Fruit fly (Drosophila melanogaster) whole organism, embryonic: ENCODE measurements around the gene brat.

Experiments used
- Abd-B ChIP-seq: fragments of 200-800 bp; sonication (Bioruptor generic); optimal IDR thresholded peaks from 2 replicates; lab custom pipeline; 2018; ENCODE audit warnings: missing biosample characterization, mild to moderate bottlenecking, missing genetic modification characterization, moderate library complexity
- Ada2b ChIP-seq: fragments of 200-800 bp; sonication (Bioruptor generic); IDR thresholded peaks from 2 replicates; pipeline ENCODE4 v1.3.6; 2022; ENCODE audit warnings: missing biosample characterization, missing genetic modification characterization
- Bgb ChIP-seq: fragments of 200-800 bp; sonication (Bioruptor generic); IDR thresholded peaks from 2 replicates; pipeline ENCODE4 v1.3.6; 2022; ENCODE audit warnings: missing biosample characterization, missing genetic modification characterization; ENCODE audit not compliant: partially characterized antibody
- Blimp-1 ChIP-seq: fragments of 200-800 bp; sonication (Bioruptor generic); optimal IDR thresholded peaks from 3 replicates; lab custom pipeline; 2018; ENCODE audit warnings: missing biosample characterization, missing genetic modification characterization, mild to moderate bottlenecking, moderate library complexity, missing genetic modification reagents
- Bteb2 ChIP-seq: fragments of 200-800 bp; sonication (Bioruptor generic); optimal IDR thresholded peaks from 2 replicates; lab custom pipeline; 2016; ENCODE audit warnings: missing biosample characterization, missing genetic modification characterization
- CG10274 ChIP-seq: fragments of 200-800 bp; sonication (Bioruptor generic); optimal IDR thresholded peaks from 3 replicates; lab custom pipeline; 2017; ENCODE audit warnings: missing biosample characterization, mild to moderate bottlenecking, missing genetic modification characterization
- CG11085 ChIP-seq: fragments of 200-800 bp; sonication (Bioruptor generic); IDR thresholded peaks from 2 replicates; pipeline ENCODE4 v1.3.6; 2022; ENCODE audit warnings: missing biosample characterization, missing genetic modification characterization
- CG12071 ChIP-seq: fragments of 200-800 bp; sonication (Bioruptor generic); optimal IDR thresholded peaks from 3 replicates; lab custom pipeline; 2018; ENCODE audit warnings: missing biosample characterization, mild to moderate bottlenecking, missing genetic modification characterization
- CG1233 ChIP-seq: fragments of 200-800 bp; sonication (Bioruptor generic); optimal IDR thresholded peaks from 4 replicates; lab custom pipeline; 2018; ENCODE audit warnings: missing biosample characterization, mild to moderate bottlenecking, missing genetic modification characterization
- CG12391 ChIP-seq: fragments of 200-800 bp; sonication (Bioruptor generic); optimal IDR thresholded peaks from 3 replicates; lab custom pipeline; 2018; ENCODE audit warnings: missing biosample characterization, mild to moderate bottlenecking, missing genetic modification characterization, moderate library complexity
- CG13287 ChIP-seq: fragments of 200-800 bp; sonication (Bioruptor generic); IDR thresholded peaks from 2 replicates; pipeline ENCODE4 v1.3.6; 2022; ENCODE audit warnings: missing biosample characterization, missing genetic modification characterization; ENCODE audit not compliant: partially characterized antibody
- CG13296 ChIP-seq: fragments of 200-800 bp; sonication (Bioruptor generic); optimal IDR thresholded peaks from 3 replicates; lab custom pipeline; 2018; ENCODE audit warnings: missing biosample characterization, mild to moderate bottlenecking, missing genetic modification characterization
- CG15011 ChIP-seq: fragments of 200-800 bp; sonication (Bioruptor generic); optimal IDR thresholded peaks from 3 replicates; lab custom pipeline; 2018; ENCODE audit warnings: missing biosample characterization, mild to moderate bottlenecking, missing genetic modification characterization
- CG16779 ChIP-seq: fragments of 200-800 bp; sonication (Bioruptor generic); IDR thresholded peaks from 2 replicates; pipeline ENCODE4 v1.3.6; 2022; ENCODE audit warnings: missing biosample characterization, missing genetic modification characterization
- CG17186 ChIP-seq: fragments of 200-800 bp; sonication (Bioruptor generic); optimal IDR thresholded peaks from 3 replicates; lab custom pipeline; 2017; ENCODE audit warnings: missing biosample characterization, missing genetic modification reagents, missing genetic modification characterization
- CG17912 ChIP-seq: fragments of 200-800 bp; sonication (Bioruptor generic); optimal IDR thresholded peaks from 2 replicates; lab custom pipeline; 2018; ENCODE audit warnings: missing biosample characterization, mild to moderate bottlenecking, missing genetic modification characterization
- CG3995 ChIP-seq: fragments of 200-800 bp; sonication (Bioruptor generic); optimal IDR thresholded peaks from 3 replicates; lab custom pipeline; 2016; ENCODE audit warnings: missing biosample characterization, missing genetic modification characterization
- CG42726 ChIP-seq: fragments of 200-800 bp; sonication (Bioruptor generic); IDR thresholded peaks from 2 replicates; pipeline ENCODE4 v1.3.6; 2022; ENCODE audit warnings: missing biosample characterization, missing genetic modification characterization; ENCODE audit not compliant: partially characterized antibody
- CG7556 ChIP-seq: fragments of 200-800 bp; sonication (Bioruptor generic); optimal IDR thresholded peaks from 2 replicates; lab custom pipeline; 2017; ENCODE audit warnings: missing biosample characterization, mild to moderate bottlenecking, missing genetic modification characterization
- CG7987 ChIP-seq: fragments of 200-800 bp; sonication (Bioruptor generic); optimal IDR thresholded peaks from 2 replicates; lab custom pipeline; 2018; ENCODE audit warnings: missing biosample characterization, mild to moderate bottlenecking, missing genetic modification characterization, moderate library complexity
- CG9609 ChIP-seq: fragments of 200-800 bp; sonication (Bioruptor generic); optimal IDR thresholded peaks from 3 replicates; lab custom pipeline; 2016; ENCODE audit warnings: missing biosample characterization, missing genetic modification characterization
- CG9727 ChIP-seq: fragments of 200-800 bp; sonication (Bioruptor generic); optimal IDR thresholded peaks from 3 replicates; lab custom pipeline; 2017; ENCODE audit warnings: missing biosample characterization, mild to moderate bottlenecking, missing genetic modification characterization
- Dek ChIP-seq: fragments of 200-800 bp; sonication (Bioruptor generic); optimal IDR thresholded peaks from 3 replicates; lab custom pipeline; 2019; ENCODE audit warnings: missing biosample characterization, mild to moderate bottlenecking, missing genetic modification characterization, moderate library complexity
- Dip2 ChIP-seq: fragments of 200-800 bp; sonication (Bioruptor generic); IDR thresholded peaks from 2 replicates; pipeline ENCODE4 v1.3.6; 2022; ENCODE audit warnings: missing biosample characterization, missing genetic modification characterization
- HHEX ChIP-seq: fragments of 200-800 bp; sonication (Bioruptor generic); optimal IDR thresholded peaks from 3 replicates; lab custom pipeline; 2017; ENCODE audit warnings: missing biosample characterization, mild to moderate bottlenecking, missing genetic modification characterization, missing genetic modification reagents
- HLH54F ChIP-seq: fragments of 200-800 bp; sonication (Bioruptor generic); optimal IDR thresholded peaks from 3 replicates; lab custom pipeline; 2016; ENCODE audit warnings: missing biosample characterization, missing genetic modification characterization
- Lhr ChIP-seq: fragments of 200-800 bp; sonication (Bioruptor generic); optimal IDR thresholded peaks from 3 replicates; lab custom pipeline; 2017; ENCODE audit warnings: mild to moderate bottlenecking, missing biosample characterization, missing genetic modification reagents, missing genetic modification characterization
- MESR4 ChIP-seq: fragments of 200-800 bp; sonication (Bioruptor generic); optimal IDR thresholded peaks from 2 replicates; lab custom pipeline; 2018; ENCODE audit warnings: missing biosample characterization, mild to moderate bottlenecking, missing genetic modification characterization, moderate library complexity
- Meics ChIP-seq: fragments of 200-800 bp; sonication (Bioruptor generic); optimal IDR thresholded peaks from 2 replicates; lab custom pipeline; 2017; ENCODE audit warnings: missing biosample characterization, mild to moderate bottlenecking, missing genetic modification characterization
- Mrtf ChIP-seq: fragments of 200-800 bp; sonication (Bioruptor generic); IDR thresholded peaks from 3 replicates; pipeline ENCODE4 v1.3.6; 2022; ENCODE audit warnings: missing biosample characterization, missing genetic modification characterization
- Side ChIP-seq: fragments of 200-800 bp; sonication (Bioruptor generic); optimal IDR thresholded peaks from 2 replicates; lab custom pipeline; 2016; ENCODE audit warnings: missing biosample characterization, missing genetic modification characterization
- Sry-δ ChIP-seq: fragments of 200-800 bp; sonication (Bioruptor generic); optimal IDR thresholded peaks from 2 replicates; lab custom pipeline; 2016; ENCODE audit warnings: missing biosample characterization, missing genetic modification characterization
- TFAM ChIP-seq: fragments of 200-800 bp; sonication (Bioruptor generic); optimal IDR thresholded peaks from 2 replicates; lab custom pipeline; 2017; ENCODE audit warnings: missing biosample characterization, missing genetic modification characterization, inconsistent platforms
- dm ChIP-seq: fragments of 200-800 bp; sonication (Bioruptor generic); optimal IDR thresholded peaks from 3 replicates; lab custom pipeline; 2016; ENCODE audit warnings: missing biosample characterization, missing genetic modification characterization
- fru ChIP-seq: fragments of >200 bp; optimal IDR thresholded peaks from 2 replicates; lab custom pipeline; 2017
- kah ChIP-seq: fragments of 200-800 bp; sonication (Bioruptor generic); optimal IDR thresholded peaks from 2 replicates; lab custom pipeline; 2018; ENCODE audit warnings: missing biosample characterization, mild to moderate bottlenecking, missing genetic modification characterization
- klu ChIP-seq: fragments of 200-800 bp; sonication (Bioruptor generic); IDR thresholded peaks from 2 replicates; pipeline ENCODE4 v1.3.6; 2022; ENCODE audit warnings: missing biosample characterization, missing genetic modification characterization
- lov ChIP-seq, 2 experiments: fragments of 200-800 bp in 1 of 2; fragments of >200 bp in 1 of 2; sonication (Bioruptor generic) in 1 of 2; IDR thresholded peaks in 1 of 2; optimal IDR thresholded peaks in 1 of 2; 2 replicates in 1 of 2; 3 replicates in 1 of 2; pipeline versions ENCODE4 v1.3.6 to Lab custom; 2017 to 2022; ENCODE audit warnings: missing biosample characterization in 1 of 2, missing genetic modification characterization in 1 of 2
- pfk ChIP-seq: fragments of 200-800 bp; sonication (Bioruptor generic); optimal IDR thresholded peaks from 2 replicates; lab custom pipeline; 2018; ENCODE audit warnings: missing biosample characterization, mild to moderate bottlenecking, missing genetic modification characterization, moderate library complexity
- sd ChIP-seq: fragments of 200-800 bp; sonication (Bioruptor generic); optimal IDR thresholded peaks from 3 replicates; lab custom pipeline; 2018; ENCODE audit warnings: missing biosample characterization, mild to moderate bottlenecking, missing genetic modification characterization, moderate library complexity
- sqz ChIP-seq: fragments of 200-800 bp; sonication (Bioruptor generic); optimal IDR thresholded peaks from 3 replicates; lab custom pipeline; 2018; ENCODE audit warnings: missing biosample characterization, mild to moderate bottlenecking, missing genetic modification characterization
- tap ChIP-seq: fragments of 200-800 bp; optimal IDR thresholded peaks from 3 replicates; lab custom pipeline; 2019; ENCODE audit warnings: missing biosample characterization, mild to moderate bottlenecking, missing genetic modification characterization, moderate library complexity
- trem ChIP-seq: fragments of 200-800 bp; optimal IDR thresholded peaks from 3 replicates; lab custom pipeline; 2019; ENCODE audit warnings: missing biosample characterization, mild to moderate bottlenecking, missing genetic modification characterization, moderate library complexity
- trh ChIP-seq: fragments of 200-800 bp; sonication (Bioruptor generic); optimal IDR thresholded peaks from 2 replicates; lab custom pipeline; 2016; ENCODE audit warnings: missing biosample characterization, missing genetic modification characterization
- ttk ChIP-seq: fragments of 200-800 bp; sonication (Bioruptor generic); IDR thresholded peaks from 2 replicates; pipeline ENCODE4 v2.1.2; 2022; ENCODE audit warnings: missing biosample characterization, missing genetic modification characterization
- tx ChIP-seq: fragments of 200-800 bp; sonication (Bioruptor generic); optimal IDR thresholded peaks from 2 replicates; lab custom pipeline; 2016; ENCODE audit warnings: missing biosample characterization, missing genetic modification characterization
- vfl ChIP-seq: fragments of 200-800 bp; sonication (Bioruptor generic); optimal IDR thresholded peaks from 2 replicates; lab custom pipeline; 2016; ENCODE audit warnings: missing biosample characterization, missing genetic modification characterization
- wek ChIP-seq: fragments of 200-800 bp; sonication (Bioruptor generic); optimal IDR thresholded peaks from 3 replicates; lab custom pipeline; 2018; ENCODE audit warnings: missing biosample characterization, mild to moderate bottlenecking, missing genetic modification characterization, moderate library complexity
- z ChIP-seq: fragments of 200-800 bp; sonication (Bioruptor generic); IDR thresholded peaks from 3 replicates; pipeline ENCODE4 v1.3.6; 2022; ENCODE audit warnings: missing biosample characterization, missing genetic modification characterization
- zf30C ChIP-seq: fragments of 200-800 bp; sonication (Bioruptor generic); optimal IDR thresholded peaks from 3 replicates; lab custom pipeline; 2018; ENCODE audit warnings: missing biosample characterization, mild to moderate bottlenecking, missing genetic modification characterization
- zfh2 ChIP-seq: fragments of 200-800 bp; sonication (Bioruptor generic); optimal IDR thresholded peaks from 2 replicates; lab custom pipeline; 2016; ENCODE audit warnings: missing biosample characterization, missing genetic modification characterization

brat gene

dm6 chr2L:19190195-19190594 is 56.6 kb downstream of the brat start, which contains the start of gene drl (continued):
- TF ChIP-seq zf30C (GFP tag; lab: Kevin White, UChicago) = peak; percentile 35
- no peak for TF ChIP-seq CG9609 (GFP tag; lab: Kevin White, UChicago)
- peak; percentile 64 for TF ChIP-seq wek (GFP tag; lab: Kevin White, UChicago)
- no peak for TF ChIP-seq Abd-B
- no peak for TF ChIP-seq ttk (GFP tag; lab: Robert Waterston, UW)
- TF ChIP-seq Dek (tag; lab: Kevin White, UChicago) = no peak
- peak; percentile 55 for TF ChIP-seq kah
- TF ChIP-seq z (GFP tag; lab: Robert Waterston, UW) = no peak
- peak; percentile 3 for TF ChIP-seq MESR4 (GFP tag; lab: Kevin White, UChicago)
- TF ChIP-seq trh (GFP tag; lab: Kevin White, UChicago) = no peak
- no peak for TF ChIP-seq tx (GFP tag; lab: Kevin White, UChicago)
- TF ChIP-seq CG7987 = peak; percentile 76
- TF ChIP-seq CG13287 = peak; percentile 60; the same call in 1 of the 2 replicates
- TF ChIP-seq dm = no peak
- TF ChIP-seq CG15011 (GFP tag; lab: Kevin White, UChicago) = no peak
- TF ChIP-seq HHEX = peak; percentile 44
- peak; percentile 12 for TF ChIP-seq Meics (GFP tag; lab: Kevin White, UChicago)
- TF ChIP-seq CG1233 (GFP tag; lab: Kevin White, UChicago) = peak; percentile 32
- TF ChIP-seq sd = no peak
- TF ChIP-seq zfh2 (GFP tag; lab: Kevin White, UChicago) = no peak
- TF ChIP-seq sqz (GFP tag; lab: Kevin White, UChicago) = no peak
- no peak for TF ChIP-seq Ada2b (GFP tag; lab: Robert Waterston, UW)
- no peak for TF ChIP-seq CG10274 (GFP tag; lab: Kevin White, UChicago)
- no peak for TF ChIP-seq CG3995 (GFP tag; lab: Kevin White, UChicago)
- peak; percentile 39 for TF ChIP-seq CG13296 (GFP tag; lab: Kevin White, UChicago)
- TF ChIP-seq Mrtf (GFP tag; lab: Robert Waterston, UW) = no peak
- TF ChIP-seq klu (GFP tag; lab: Robert Waterston, UW) = no peak
- TF ChIP-seq CG16779 (GFP tag; lab: Robert Waterston, UW) = peak; percentile 65
- TF ChIP-seq CG11085 (GFP tag; lab: Robert Waterston, UW) = no peak
- peak; percentile 72 for TF ChIP-seq CG12071
- TF ChIP-seq pfk = peak; percentile 49
- peak; percentile 75; the same call in 1 of the 2 replicates for TF ChIP-seq Bgb (GFP tag; lab: Robert Waterston, UW)
- TF ChIP-seq CG42726 (GFP tag; lab: Robert Waterston, UW) = peak; percentile 84
- no peak for TF ChIP-seq Dip2 (GFP tag; lab: Robert Waterston, UW)
- no peak for TF ChIP-seq trem (tag; lab: Kevin White, UChicago)
- TF ChIP-seq HLH54F (GFP tag; lab: Kevin White, UChicago) = no peak
- no peak for TF ChIP-seq vfl (GFP tag; lab: Kevin White, UChicago)
- TF ChIP-seq fru (lab: Kevin White, UChicago) = no peak
- TF ChIP-seq Side = peak; percentile 25
- TF ChIP-seq CG17186 (GFP tag; lab: Kevin White, UChicago) = no peak
- no peak for TF ChIP-seq Sry-δ
- TF ChIP-seq CG9727 = peak; percentile 1
- no peak for TF ChIP-seq Lhr
- no peak for TF ChIP-seq tap
- no peak for TF ChIP-seq TFAM
- no peak for TF ChIP-seq Blimp-1 (GFP tag; lab: Kevin White, UChicago)
- TF ChIP-seq CG17912 (GFP tag; lab: Kevin White, UChicago) = peak; percentile 52
- TF ChIP-seq Bteb2 = peak; percentile 16
- TF ChIP-seq CG12391 (tag; lab: Kevin White, UChicago) = no peak
- TF ChIP-seq lov (optimal IDR thresholded peaks at IDR 0.05; lab: Kevin White, UChicago) = no peak
- peak; percentile 72; the same call in 1 of the 3 replicates for TF ChIP-seq lov (GFP tag; IDR thresholded peaks at IDR 0.05; lab: Robert Waterston, UW)
- TF ChIP-seq CG7556 (GFP tag; lab: Kevin White, UChicago) = no peak
